Worm (Caenorhabditis elegans): Measurements from ENCODE around the gene K02G10.5.

K02G10.5 gene

DNA sequence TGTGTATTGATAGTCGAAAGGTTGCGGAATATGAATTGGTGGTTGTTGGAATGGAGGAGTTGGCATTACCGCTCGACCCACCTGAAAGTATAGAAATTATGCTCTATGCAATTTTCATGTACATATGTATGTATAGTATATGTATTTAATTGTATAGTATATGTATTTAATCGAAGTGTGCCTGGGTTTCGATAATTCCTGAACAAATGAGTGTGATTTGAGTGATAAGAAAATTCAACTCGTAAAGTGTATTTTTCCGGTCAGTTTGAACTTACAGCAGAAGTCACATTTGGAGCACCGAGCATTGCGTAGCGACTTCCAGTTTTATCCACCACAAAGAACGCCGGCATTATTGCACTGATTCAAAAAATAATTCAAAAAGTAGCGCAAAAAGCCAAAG, 32.3 kb downstream of the K02G10.5 start:
- TF ChIP-seq dao-5 (tag; optimal IDR thresholded peaks at IDR 0.05) (no peak), W03F9.2 (tag; optimal IDR thresholded peaks at IDR 0.05) (no peak), him-1 (tag; optimal IDR thresholded peaks at IDR 0.05) (no peak)

DNA sequence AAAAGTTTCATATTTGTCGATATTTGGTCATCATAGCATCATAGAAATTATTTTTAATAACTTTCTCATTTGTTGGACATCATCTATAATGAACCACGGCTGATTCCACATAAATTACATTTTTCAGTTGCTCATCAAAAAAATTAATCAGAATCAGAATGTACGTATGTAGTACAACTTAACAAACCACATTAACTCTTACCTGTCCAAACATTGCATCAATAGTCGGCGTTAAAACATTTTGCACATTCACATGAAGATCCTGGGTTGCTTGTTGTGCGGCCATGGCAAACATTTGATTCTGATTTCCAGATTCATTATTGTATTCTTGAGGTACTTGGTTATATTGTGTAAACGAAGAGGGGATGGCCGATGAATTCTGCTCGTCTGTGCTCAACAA, 32.7 kb downstream of the K02G10.5 start:
- TF ChIP-seq W03F9.2 (tag; optimal IDR thresholded peaks at IDR 0.05) = no peak
- no peak for TF ChIP-seq him-1 (tag; optimal IDR thresholded peaks at IDR 0.05)
- no peak for TF ChIP-seq dao-5 (tag; optimal IDR thresholded peaks at IDR 0.05)

DNA sequence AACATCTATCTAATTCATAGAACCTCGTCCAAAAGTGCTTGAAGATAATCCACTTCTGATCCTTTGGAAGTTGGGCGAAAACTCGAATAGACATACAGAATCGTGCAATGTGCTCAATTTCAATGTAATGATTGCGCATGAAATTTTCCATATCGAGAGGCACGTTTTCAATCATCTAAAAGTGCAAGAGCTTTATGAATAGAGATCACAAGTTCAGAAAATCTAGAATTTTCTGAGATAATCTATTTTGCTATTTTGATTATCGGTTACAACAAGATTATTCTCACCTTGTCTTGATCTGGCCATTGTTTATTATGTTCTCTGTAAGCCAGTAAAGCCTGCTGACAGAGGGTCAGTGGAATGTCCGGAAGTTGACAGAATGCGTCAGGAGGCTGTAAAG, 33.4 kb downstream of the K02G10.5 start:
- TF ChIP-seq W03F9.2 (tag; optimal IDR thresholded peaks at IDR 0.05) (no peak), him-1 (tag; optimal IDR thresholded peaks at IDR 0.05) (no peak), dao-5 (tag; optimal IDR thresholded peaks at IDR 0.05) (no peak)

DNA sequence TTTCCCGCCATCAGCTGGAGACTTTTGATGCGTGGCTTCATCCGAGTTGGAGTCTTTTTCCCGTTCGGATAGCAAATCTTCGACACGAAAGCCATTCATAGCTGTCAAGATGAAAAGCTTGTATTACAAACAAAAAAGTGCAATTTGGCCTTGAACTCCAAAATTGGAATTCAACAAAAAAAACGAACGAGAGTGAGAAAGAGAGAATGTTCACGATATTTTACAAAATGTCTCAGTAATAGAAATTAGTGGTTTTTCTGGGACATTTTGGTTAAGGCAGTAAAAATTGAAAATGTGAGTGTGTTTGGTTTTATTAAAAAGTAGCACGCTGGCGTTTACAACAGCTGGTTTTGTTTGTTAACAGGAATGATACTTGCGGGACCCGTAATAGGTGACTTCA, 36.9 kb downstream of the K02G10.5 start, which contains the start of gene ceh-1:
Gene ceh-1 (minus strand): TSS at position 101 of the 400 bp plus-strand sequence.
- TF ChIP-seq dao-5 (tag; optimal IDR thresholded peaks at IDR 0.05) (no peak), him-1 (tag; optimal IDR thresholded peaks at IDR 0.05) (no peak), W03F9.2 (tag; optimal IDR thresholded peaks at IDR 0.05) (no peak)

DNA sequence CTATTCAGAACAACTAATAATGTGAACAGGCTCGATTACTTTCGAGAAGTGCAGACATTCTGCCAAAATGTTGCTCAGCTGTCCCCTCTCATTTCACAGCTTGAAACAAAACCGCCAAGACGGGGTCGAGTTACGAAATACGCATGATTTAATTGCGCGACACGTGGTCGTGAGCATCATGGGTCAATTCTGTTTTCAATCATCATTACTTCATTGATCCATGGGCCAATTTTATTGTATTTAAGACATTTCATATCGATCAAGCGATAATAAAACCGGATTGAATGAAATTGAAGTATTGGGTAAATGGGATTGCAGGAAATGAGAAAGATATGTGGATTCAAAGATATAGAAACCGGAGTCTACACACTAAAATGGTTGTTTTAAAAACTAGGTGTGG, 38.0 kb downstream of the K02G10.5 start:
- TF ChIP-seq him-1 (tag; optimal IDR thresholded peaks at IDR 0.05) (no peak), dao-5 (tag; optimal IDR thresholded peaks at IDR 0.05) (no peak), W03F9.2 (tag; optimal IDR thresholded peaks at IDR 0.05) (no peak)

DNA sequence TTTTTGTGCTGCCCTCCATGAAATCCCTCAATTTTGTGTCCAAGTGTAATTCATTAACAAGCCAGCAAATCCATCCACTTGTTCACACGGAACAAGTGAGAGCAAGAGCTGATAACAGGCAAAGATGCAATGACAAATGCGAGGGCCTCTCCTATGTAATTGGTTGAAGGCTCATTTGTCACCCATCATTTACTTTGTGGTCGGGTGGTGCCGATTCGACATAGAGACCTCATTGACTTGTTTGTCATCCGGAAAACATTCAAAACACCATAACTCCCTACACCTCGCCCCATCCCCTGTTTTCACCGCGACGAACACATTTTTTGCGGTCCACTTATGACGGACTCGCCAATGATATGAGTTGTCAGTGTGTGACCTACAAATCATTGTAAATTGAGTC, 39.6 kb downstream of the K02G10.5 start:
- TF ChIP-seq dao-5 (tag; optimal IDR thresholded peaks at IDR 0.05) (no peak), him-1 (tag; optimal IDR thresholded peaks at IDR 0.05) (no peak), W03F9.2 (tag; optimal IDR thresholded peaks at IDR 0.05) (no peak)

DNA sequence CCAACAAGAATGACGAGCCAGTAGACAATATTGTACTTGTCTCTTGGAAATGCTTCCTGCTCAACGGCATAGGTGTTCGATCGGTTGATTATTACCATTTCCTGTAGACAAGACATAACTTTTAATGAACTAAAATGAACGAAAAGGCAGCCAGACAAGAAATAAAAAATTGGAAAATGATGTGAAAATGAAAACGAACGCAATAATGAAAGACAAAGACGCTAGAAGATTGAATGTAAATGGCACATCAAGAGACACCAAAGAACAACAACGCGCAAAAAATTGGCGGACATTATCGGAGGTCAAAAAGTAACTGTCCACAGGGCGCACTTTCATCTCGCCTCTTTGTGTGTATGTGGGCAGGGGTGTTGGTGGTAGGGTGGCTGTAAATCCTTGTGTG, 41.9 kb downstream of the K02G10.5 start, which contains the start of gene ent-5:
Gene ent-5 (minus strand): TSS at position 101 of the 400 bp plus-strand sequence.
- TF ChIP-seq dao-5 (tag; optimal IDR thresholded peaks at IDR 0.05) (no peak), W03F9.2 (tag; optimal IDR thresholded peaks at IDR 0.05) (no peak), him-1 (tag; optimal IDR thresholded peaks at IDR 0.05) (no peak)

DNA sequence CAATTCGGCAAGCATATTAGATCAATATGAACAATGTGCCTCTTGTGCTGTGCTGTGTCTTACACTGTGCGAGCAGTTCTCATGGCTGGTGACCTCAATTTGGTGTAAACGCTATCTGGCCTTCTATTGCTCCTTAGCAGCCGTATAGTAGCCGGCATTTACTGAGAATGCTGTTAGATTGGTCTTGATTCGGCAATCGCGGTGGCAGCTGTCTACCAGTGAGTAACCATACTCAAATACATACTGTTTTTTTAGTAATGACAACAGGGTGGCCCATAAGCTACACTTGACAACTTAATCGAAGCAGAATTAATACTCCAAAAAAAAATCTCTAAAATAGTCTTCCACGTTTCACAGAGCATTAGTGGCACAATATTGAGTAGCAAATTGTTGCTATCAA, 43.9 kb downstream of the K02G10.5 start, which contains the start of gene C46C11.4:
Gene C46C11.4 (minus strand): TSS at position 101 of the 400 bp plus-strand sequence.
- no peak for TF ChIP-seq W03F9.2 (tag; optimal IDR thresholded peaks at IDR 0.05)
- no peak for TF ChIP-seq dao-5 (tag; optimal IDR thresholded peaks at IDR 0.05)
- TF ChIP-seq him-1 (tag; optimal IDR thresholded peaks at IDR 0.05) = no peak

All from whole organism, L4/young adult.